Worm (Caenorhabditis elegans) whole organism, early embryonic: ENCODE results near the gene ZK637.14.

Experiments used
- B0310.2 ChIP-seq: sonication (generic microtip); optimal IDR thresholded peaks from 2 replicates; lab custom pipeline; 2016; ENCODE audit warnings: mild to moderate bottlenecking, missing genetic modification characterization, missing compliant biosample characterization
- F13C5.2 ChIP-seq: sonication (generic microtip); optimal IDR thresholded peaks from 2 replicates; lab custom pipeline; 2017; ENCODE audit warnings: mild to moderate bottlenecking, missing genetic modification characterization, inconsistent platforms, missing compliant biosample characterization
- aly-1 ChIP-seq: sonication (generic microtip); optimal IDR thresholded peaks from 2 replicates; lab custom pipeline; 2016; ENCODE audit warnings: missing genetic modification characterization, missing compliant biosample characterization
- ama-1 ChIP-seq: fragments of 150-350 bp; optimal IDR thresholded peaks from 2 replicates; lab custom pipeline; 2014
- ceh-13 ChIP-seq: fragments of 200-800 bp; sonication (Bioruptor generic); optimal IDR thresholded peaks from 2 replicates; lab custom pipeline; 2018; ENCODE audit warnings: mild to moderate bottlenecking, missing genetic modification characterization, missing compliant biosample characterization
- ceh-36 ChIP-seq: sonication (generic microtip); optimal IDR thresholded peaks from 2 replicates; lab custom pipeline; 2016; ENCODE audit warnings: missing genetic modification characterization, inconsistent platforms, missing compliant biosample characterization
- ets-7 ChIP-seq: sonication (generic microtip); optimal IDR thresholded peaks from 2 replicates; lab custom pipeline; 2016; ENCODE audit warnings: missing genotype, missing genetic modification characterization, missing compliant biosample characterization
- flt-1 ChIP-seq: fragments of 200-800 bp; sonication (Bioruptor generic); IDR thresholded peaks from 2 replicates; pipeline ENCODE4 v1.3.6; 2022; ENCODE audit warnings: missing genetic modification characterization, missing compliant biosample characterization
- hmbx-1 ChIP-seq: sonication (generic microtip); optimal IDR thresholded peaks from 2 replicates; lab custom pipeline; 2016; ENCODE audit warnings: mild to moderate bottlenecking, missing genetic modification characterization, missing compliant biosample characterization
- hmg-4 ChIP-seq: fragments of 200-800 bp; sonication (Bioruptor generic); optimal IDR thresholded peaks from 2 replicates; lab custom pipeline; 2018; ENCODE audit warnings: mild to moderate bottlenecking, missing genetic modification characterization, missing compliant biosample characterization
- hnd-1 ChIP-seq: sonication (generic microtip); optimal IDR thresholded peaks from 2 replicates; lab custom pipeline; 2016; ENCODE audit warnings: missing genetic modification characterization, missing compliant biosample characterization
- pes-1 ChIP-seq: fragments of 200-800 bp; sonication (Bioruptor generic); IDR thresholded peaks from 2 replicates; pipeline ENCODE4 v1.3.6; 2022; ENCODE audit warnings: missing genetic modification reagents, missing genetic modification characterization, missing compliant biosample characterization
- scrt-1 ChIP-seq: fragments of 200-800 bp; sonication (Bioruptor generic); IDR thresholded peaks from 2 replicates; pipeline ENCODE4 v1.3.6; 2022; ENCODE audit warnings: missing genetic modification characterization, missing compliant biosample characterization
- sea-1 ChIP-seq: fragments of 200-800 bp; sonication (Bioruptor generic); conservative IDR thresholded peaks from 2 replicates; pipeline ENCODE4 v1.3.6; 2022; ENCODE audit warnings: missing genetic modification characterization, missing compliant biosample characterization
- tbx-11 ChIP-seq: fragments of 200-800 bp; sonication (Bioruptor generic); IDR thresholded peaks from 2 replicates; pipeline ENCODE4 v1.3.6; 2022; ENCODE audit warnings: missing genetic modification characterization, missing compliant biosample characterization
- tbx-37 ChIP-seq: fragments of 200-800 bp; sonication (Bioruptor generic); conservative IDR thresholded peaks from 2 replicates; pipeline ENCODE4 v1.3.6; 2022; ENCODE audit warnings: missing genetic modification reagents, missing genetic modification characterization, missing compliant biosample characterization
- tra-4 ChIP-seq: sonication (generic microtip); optimal IDR thresholded peaks from 2 replicates; lab custom pipeline; 2017; ENCODE audit warnings: missing genetic modification characterization, missing compliant biosample characterization

Gene ZK637.14

DNA sequence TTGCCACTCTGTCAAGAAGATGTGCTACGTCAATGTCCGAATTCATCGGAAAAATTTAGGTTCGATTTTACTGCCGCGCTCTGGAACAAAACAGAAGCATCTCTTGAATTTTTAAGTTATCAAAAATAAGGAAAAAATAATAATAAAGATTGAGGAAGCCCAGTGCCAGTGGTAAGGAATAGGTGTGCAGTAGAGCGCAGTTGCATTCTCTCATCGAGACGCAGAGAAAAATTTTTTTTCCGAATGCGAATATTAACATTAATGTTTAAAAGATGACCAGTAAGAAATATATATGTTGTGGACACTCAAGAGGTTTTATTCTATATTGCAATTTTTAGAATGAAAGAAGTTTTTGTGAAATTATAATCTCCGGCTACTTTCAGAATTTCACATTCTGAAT is 41.2 kb downstream of the ZK637.14 start:
- no peak for TF ChIP-seq ceh-13 (GFP tag; lab: Kevin White, UChicago)
- TF ChIP-seq F13C5.2: no peak

DNA sequence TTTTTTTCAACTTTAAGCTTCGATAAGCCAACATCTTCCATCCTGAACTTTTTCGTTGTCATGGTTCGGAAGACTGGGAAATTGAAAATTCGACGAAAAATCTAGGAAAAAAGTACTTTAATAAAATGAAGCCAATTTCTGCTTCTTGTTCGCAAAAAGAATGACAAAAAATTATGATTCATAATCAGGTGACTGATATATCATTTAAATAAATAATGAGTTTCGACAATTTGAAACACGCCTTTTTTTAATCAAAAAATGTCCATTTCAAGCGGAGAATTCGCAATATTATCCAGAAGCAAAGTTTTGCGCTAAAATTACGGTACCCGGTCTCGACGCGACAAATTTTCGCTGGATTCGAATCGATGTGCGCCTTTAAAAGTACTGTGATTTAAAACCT is 43.8 kb downstream of the ZK637.14 start, which contains the start of gene F44E2.6:
Gene F44E2.6 (minus strand): TSS at position 101 of the 400 bp plus-strand sequence.
- TF ChIP-seq ets-7 (tag; lab: Kevin White, UChicago) (no peak), pes-1 (GFP tag; lab: Robert Waterston, UW) (no peak), B0310.2 (no peak), flt-1 (GFP tag; lab: Robert Waterston, UW) (no peak), sea-1 (GFP tag; lab: Robert Waterston, UW) (no peak), tbx-37 (no peak), tra-4 (tag; lab: Kevin White, UChicago) (no peak), aly-1 (no peak), hnd-1 (tag; lab: Kevin White, UChicago) (no peak), ceh-13 (GFP tag; lab: Kevin White, UChicago) (no peak), scrt-1 (GFP tag; lab: Robert Waterston, UW) (no peak), hmg-4 (GFP tag; lab: Kevin White, UChicago) (no peak), ama-1 (lab: Kevin White, UChicago) (no peak), ceh-36 (no peak), F13C5.2 (no peak), tbx-11 (no peak), hmbx-1 (tag; lab: Kevin White, UChicago) (no peak)

DNA sequence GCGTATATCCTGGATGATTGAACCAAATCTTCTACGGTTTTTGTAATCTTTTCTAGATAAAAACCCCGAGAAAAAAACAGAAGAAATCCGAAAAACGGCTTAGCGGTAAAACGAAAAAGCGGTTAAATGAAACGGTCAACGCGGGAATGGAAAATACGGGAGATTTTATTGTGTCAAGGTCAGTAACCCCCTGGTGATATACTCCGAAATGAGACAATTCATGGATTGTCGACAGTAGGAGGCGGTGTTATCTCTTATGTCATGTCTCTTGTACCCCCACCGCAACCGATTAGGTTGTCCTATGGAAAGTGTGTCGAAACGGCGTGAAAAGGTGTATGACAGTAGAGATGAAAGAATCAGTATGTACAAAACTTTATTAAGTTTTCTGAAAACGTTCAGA is 44.8 kb downstream of the ZK637.14 start:
- no peak for TF ChIP-seq hnd-1 (tag; lab: Kevin White, UChicago)
- TF ChIP-seq ceh-36: no peak
- TF ChIP-seq tbx-37: no peak
- TF ChIP-seq F13C5.2: no peak
- no peak for TF ChIP-seq hmg-4 (GFP tag; lab: Kevin White, UChicago)
- TF ChIP-seq pes-1 (GFP tag; lab: Robert Waterston, UW): no peak
- TF ChIP-seq ets-7 (tag; lab: Kevin White, UChicago): no peak
- TF ChIP-seq aly-1: no peak
- no peak for TF ChIP-seq scrt-1 (GFP tag; lab: Robert Waterston, UW)
- TF ChIP-seq B0310.2: no peak
- no peak for TF ChIP-seq hmbx-1 (tag; lab: Kevin White, UChicago)
- TF ChIP-seq ceh-13 (GFP tag; lab: Kevin White, UChicago): no peak
- no peak for TF ChIP-seq sea-1 (GFP tag; lab: Robert Waterston, UW)
- no peak for TF ChIP-seq flt-1 (GFP tag; lab: Robert Waterston, UW)
- TF ChIP-seq tbx-11: no peak
- no peak for TF ChIP-seq ama-1 (lab: Kevin White, UChicago)
- TF ChIP-seq tra-4 (tag; lab: Kevin White, UChicago): no peak

DNA sequence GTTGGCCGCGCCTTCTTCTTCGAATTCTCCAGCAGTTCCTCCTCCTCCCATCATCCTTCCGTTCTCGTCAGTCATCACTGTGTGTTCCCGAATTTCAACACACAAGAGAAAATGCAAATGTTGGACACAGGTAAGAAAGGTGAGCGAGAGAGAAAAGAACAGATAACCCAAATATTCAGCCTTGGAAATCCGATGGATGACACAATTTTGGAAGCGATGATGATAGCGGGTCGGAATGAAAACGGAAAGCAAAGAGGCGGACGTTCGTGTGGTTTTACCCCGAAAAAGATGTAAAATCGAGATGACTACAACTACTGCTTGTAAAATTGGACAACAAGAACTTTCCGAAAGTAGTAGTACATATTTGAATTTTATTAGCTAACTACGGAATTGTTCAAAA is 49.1 kb downstream of the ZK637.14 start:
- TF ChIP-seq ama-1 (lab: Kevin White, UChicago) (no peak), ceh-13 (GFP tag; lab: Kevin White, UChicago) (no peak), B0310.2 (no peak), pes-1 (GFP tag; lab: Robert Waterston, UW) (no peak), flt-1 (GFP tag; lab: Robert Waterston, UW) (no peak), ets-7 (tag; lab: Kevin White, UChicago) (no peak), hmg-4 (GFP tag; lab: Kevin White, UChicago) (peak; percentile 18), sea-1 (GFP tag; lab: Robert Waterston, UW) (no peak), aly-1 (no peak)
